Worm (Caenorhabditis elegans) whole organism, dauer: Measurements from ENCODE around the gene C50B8.5.

Experiments used
- unc-62 ChIP-seq: sonication (generic microtip); optimal IDR thresholded peaks from 2 replicates; lab custom pipeline; 2017; ENCODE audit warnings: missing biosample characterization, missing genetic modification reagents, missing genetic modification characterization

Gene C50B8.5

ce11 chrV:13620676-13621075 lies 39.9 kb downstream of the C50B8.5 start, which contains the start of gene F53F4.15:
Gene F53F4.15, plus strand, starts transcription at chrV:13620976.
- no peak for TF ChIP-seq unc-62 (GFP tag; lab: Kevin White, UChicago)

ce11 chrV:13621720-13622119 lies 41.0 kb downstream of the C50B8.5 start, which contains the start of gene F53F4.16:
Gene F53F4.16, minus strand, starts transcription at chrV:13621820.
- no peak for TF ChIP-seq unc-62 (GFP tag; lab: Kevin White, UChicago)

ce11 chrV:13624424-13624823 lies 43.7 kb downstream of the C50B8.5 start, which contains the start of gene F53F4.11:
Gene F53F4.11, minus strand, starts transcription at chrV:13624524.
- no peak for TF ChIP-seq unc-62 (GFP tag; lab: Kevin White, UChicago)

- TF ChIP-seq unc-62 (GFP tag; lab: Kevin White, UChicago) = no peak
Observed at ce11 chrV:13625517-13626097, 44.8 kb downstream of the C50B8.5 start, which contains the start of the genes nduv-2 and F53F4.12. Gene nduv-2, minus strand, starts transcription at chrV:13625567. Gene F53F4.12, plus strand, starts transcription at chrV:13626047.

ce11 chrV:13627103-13627623 lies 46.4 kb downstream of the C50B8.5 start, which contains the start of gene sde-2:
Gene sde-2, plus strand, starts transcription at chrV:13627573.
- no peak for TF ChIP-seq unc-62 (GFP tag; lab: Kevin White, UChicago)

ce11 chrV:13634149-13634548 lies 53.4 kb downstream of the C50B8.5 start, which contains the start of gene H37A05.2:
Gene H37A05.2, minus strand, starts transcription at chrV:13634249.
- TF ChIP-seq unc-62 (GFP tag; lab: Kevin White, UChicago) = no peak
